Worm (Caenorhabditis elegans) whole organism, young adult: ENCODE measurements around the gene C45G9.12.

ENCODE experiments used
- B0019.2 ChIP-seq: fragments of 200-800 bp; sonication (Bioruptor generic); conservative IDR thresholded peaks from 2 replicates; pipeline ENCODE4 v1.3.6; 2022; ENCODE audit warnings: missing genetic modification reagents, missing genetic modification characterization, missing compliant biosample characterization
- B0035.1 ChIP-seq: sonication (generic microtip); optimal IDR thresholded peaks from 2 replicates; lab custom pipeline; 2016; ENCODE audit warnings: missing genetic modification characterization, mild to moderate bottlenecking, missing compliant biosample characterization, missing genotype, missing genetic modification reagents
- B0261.1 ChIP-seq: sonication (generic microtip); optimal IDR thresholded peaks from 2 replicates; lab custom pipeline; 2016; ENCODE audit warnings: mild to moderate bottlenecking, missing genetic modification characterization, moderate library complexity, missing compliant biosample characterization
- C06A6.2 ChIP-seq: fragments of 200-800 bp; sonication (Bioruptor generic); conservative IDR thresholded peaks from 2 replicates; pipeline ENCODE4 v1.3.6; 2022; ENCODE audit warnings: missing genetic modification characterization, missing compliant biosample characterization
- F10E7.11 ChIP-seq: sonication (generic microtip); optimal IDR thresholded peaks from 2 replicates; lab custom pipeline; 2017; ENCODE audit warnings: mild to moderate bottlenecking, missing genetic modification characterization, moderate library complexity, missing compliant biosample characterization
- F37B4.10 ChIP-seq: fragments of 200-800 bp; sonication (Bioruptor generic); IDR thresholded peaks from 2 replicates; pipeline ENCODE4 v1.3.6; 2022; ENCODE audit warnings: missing genetic modification characterization, missing compliant biosample characterization
- F57A8.1 ChIP-seq: fragments of 200-800 bp; sonication (Bioruptor generic); optimal IDR thresholded peaks from 2 replicates; lab custom pipeline; 2018; ENCODE audit warnings: mild to moderate bottlenecking, missing genetic modification characterization, moderate library complexity, missing compliant biosample characterization
- K12H6.12 ChIP-seq: fragments of 200-800 bp; sonication (Bioruptor generic); optimal IDR thresholded peaks from 2 replicates; lab custom pipeline; 2018; ENCODE audit warnings: mild to moderate bottlenecking, missing genetic modification characterization, missing compliant biosample characterization
- Y53G8AR.9 ChIP-seq: fragments of 200-800 bp; sonication (Bioruptor generic); conservative IDR thresholded peaks from 2 replicates; pipeline ENCODE4 v1.3.6; 2022; ENCODE audit warnings: missing genetic modification reagents, missing genetic modification characterization, missing compliant biosample characterization
- Y79H2A.3 ChIP-seq: fragments of 200-800 bp; sonication (Bioruptor generic); conservative IDR thresholded peaks from 2 replicates; pipeline ENCODE4 v1.3.6; 2022; ENCODE audit warnings: missing genetic modification reagents, missing genetic modification characterization, missing compliant biosample characterization
- ZK185.1 ChIP-seq: sonication (generic microtip); optimal IDR thresholded peaks from 2 replicates; lab custom pipeline; 2016; ENCODE audit warnings: mild to moderate bottlenecking, missing genetic modification characterization, missing compliant biosample characterization; ENCODE audit not compliant: poor library complexity, severe bottlenecking
- aptf-3 ChIP-seq: fragments of 200-800 bp; sonication (Bioruptor generic); IDR thresholded peaks from 2 replicates; pipeline ENCODE4 v1.3.6; 2022; ENCODE audit warnings: missing genetic modification characterization, missing compliant biosample characterization
- atf-7 ChIP-seq: sonication (generic microtip); optimal IDR thresholded peaks from 2 replicates; lab custom pipeline; 2017; ENCODE audit warnings: mild to moderate bottlenecking, missing genetic modification characterization, missing compliant biosample characterization
- athp-1 ChIP-seq: sonication (generic microtip); optimal IDR thresholded peaks from 2 replicates; lab custom pipeline; 2017; ENCODE audit warnings: mild to moderate bottlenecking, missing genetic modification characterization, missing compliant biosample characterization
- bed-1 ChIP-seq: fragments of 200-800 bp; sonication (Bioruptor generic); IDR thresholded peaks from 2 replicates; pipeline ENCODE4 v1.3.6; 2022; ENCODE audit warnings: missing genetic modification reagents, missing genetic modification characterization, missing compliant biosample characterization
- cebp-2 ChIP-seq: fragments of 200-800 bp; sonication (Bioruptor generic); IDR thresholded peaks from 2 replicates; pipeline ENCODE4 v1.3.6; 2022; ENCODE audit warnings: missing genetic modification characterization, missing compliant biosample characterization
- ceh-100 ChIP-seq: fragments of 200-800 bp; sonication (Bioruptor generic); IDR thresholded peaks from 2 replicates; pipeline ENCODE4 v1.3.6; 2022; ENCODE audit warnings: missing genetic modification reagents, missing genetic modification characterization, missing compliant biosample characterization
- ceh-27 ChIP-seq: fragments of 200-800 bp; sonication (Bioruptor generic); optimal IDR thresholded peaks from 2 replicates; lab custom pipeline; 2018; ENCODE audit warnings: mild to moderate bottlenecking, missing genetic modification characterization, moderate library complexity, missing compliant biosample characterization
- efl-1 ChIP-seq: fragments of 150-350 bp; optimal IDR thresholded peaks from 2 replicates; lab custom pipeline; 2014; ENCODE audit warnings: missing biosample characterization, missing genetic modification reagents, missing genetic modification characterization
- ets-4 ChIP-seq: fragments of 200-800 bp; sonication (Bioruptor generic); optimal IDR thresholded peaks from 2 replicates; lab custom pipeline; 2018; ENCODE audit warnings: mild to moderate bottlenecking, missing genetic modification characterization, missing compliant biosample characterization
- fkh-3 ChIP-seq: sonication (generic microtip); optimal IDR thresholded peaks from 2 replicates; lab custom pipeline; 2016; ENCODE audit warnings: mild to moderate bottlenecking, missing genetic modification characterization, missing compliant biosample characterization
- him-1 ChIP-seq: sonication (generic microtip); optimal IDR thresholded peaks from 2 replicates; lab custom pipeline; 2016; ENCODE audit warnings: missing genotype, missing genetic modification reagents, missing genetic modification characterization, missing compliant biosample characterization
- hmg-1.2 ChIP-seq: fragments of 200-800 bp; sonication (Bioruptor generic); IDR thresholded peaks from 2 replicates; pipeline ENCODE4 v1.3.6; 2022; ENCODE audit warnings: missing genetic modification reagents, missing genetic modification characterization, missing compliant biosample characterization
- let-526 ChIP-seq: fragments of 200-800 bp; sonication (Bioruptor generic); IDR thresholded peaks from 2 replicates; pipeline ENCODE4 v1.3.6; 2022; ENCODE audit warnings: missing genetic modification reagents, missing genetic modification characterization, missing compliant biosample characterization
- let-607 ChIP-seq, 2 experiments: fragments of 200-800 bp in 1 of 2; sonication (Bioruptor generic) in 1 of 2; sonication (generic microtip) in 1 of 2; optimal IDR thresholded peaks; 2 replicates each; lab custom pipeline; 2016 to 2018; ENCODE audit warnings: mild to moderate bottlenecking in 2 of 2, missing compliant biosample characterization in 2 of 2, missing genetic modification characterization in 2 of 2, moderate library complexity in 2 of 2, missing genotype in 1 of 2
- lin-26 ChIP-seq: fragments of 200-800 bp; sonication (Bioruptor generic); IDR thresholded peaks from 2 replicates; pipeline ENCODE4 v1.3.6; 2022; ENCODE audit warnings: missing genetic modification reagents, missing genetic modification characterization, missing compliant biosample characterization
- madf-8 ChIP-seq: fragments of 200-800 bp; sonication (Bioruptor generic); conservative IDR thresholded peaks from 2 replicates; pipeline ENCODE4 v1.3.6; 2022; ENCODE audit warnings: missing genetic modification reagents, missing genetic modification characterization, missing compliant biosample characterization
- mcd-1 ChIP-seq: fragments of 200-800 bp; sonication (Bioruptor generic); IDR thresholded peaks from 2 replicates; pipeline ENCODE4 v1.3.6; 2022; ENCODE audit warnings: missing genetic modification reagents, missing genetic modification characterization, missing compliant biosample characterization
- nhr-27 ChIP-seq: fragments of 200-800 bp; sonication (Bioruptor generic); optimal IDR thresholded peaks from 2 replicates; lab custom pipeline; 2018; ENCODE audit warnings: mild to moderate bottlenecking, missing genetic modification characterization, moderate library complexity, missing compliant biosample characterization
- nhr-80 ChIP-seq: sonication (generic microtip); optimal IDR thresholded peaks from 2 replicates; lab custom pipeline; 2016; ENCODE audit warnings: missing genetic modification characterization, missing compliant biosample characterization
- nhr-90 ChIP-seq: sonication (generic microtip); optimal IDR thresholded peaks from 2 replicates; lab custom pipeline; 2016; ENCODE audit warnings: missing genotype, mild to moderate bottlenecking, missing genetic modification characterization, missing compliant biosample characterization
- pbrm-1 ChIP-seq: fragments of 200-800 bp; sonication (Bioruptor generic); IDR thresholded peaks from 2 replicates; pipeline ENCODE4 v1.3.6; 2022; ENCODE audit warnings: missing genetic modification reagents, missing genetic modification characterization, missing compliant biosample characterization
- snpc-3.4 ChIP-seq: sonication (generic microtip); optimal IDR thresholded peaks from 2 replicates; lab custom pipeline; 2017; ENCODE audit warnings: missing genetic modification characterization, mild to moderate bottlenecking, missing compliant biosample characterization, antibody characterized with exemption, moderate library complexity, missing genotype, missing genetic modification reagents
- snpc-4 ChIP-seq, 5 experiments: fragments of 150-350 bp in 1 of 5; sonication (generic microtip) in 4 of 5; optimal IDR thresholded peaks; 2 replicates each; lab custom pipeline; 2014 to 2018; ENCODE audit warnings: missing genetic modification characterization in 5 of 5, missing biosample characterization in 3 of 5, antibody characterized with exemption in 2 of 5, mild to moderate bottlenecking in 2 of 5, missing compliant biosample characterization in 2 of 5, missing genotype in 2 of 5, moderate library complexity in 2 of 5, missing genetic modification reagents in 1 of 5
- sptf-2 ChIP-seq: fragments of 200-800 bp; sonication (Bioruptor generic); optimal IDR thresholded peaks from 2 replicates; lab custom pipeline; 2018; ENCODE audit warnings: mild to moderate bottlenecking, missing genetic modification characterization, missing compliant biosample characterization
- tbx-9 ChIP-seq: sonication (generic microtip); optimal IDR thresholded peaks from 2 replicates; lab custom pipeline; 2016; ENCODE audit warnings: borderline replicate concordance, missing genetic modification characterization, inconsistent platforms, missing compliant biosample characterization
- tlf-1 ChIP-seq: fragments of 200-800 bp; sonication (Bioruptor generic); optimal IDR thresholded peaks from 2 replicates; lab custom pipeline; 2018; ENCODE audit warnings: mild to moderate bottlenecking, missing genetic modification characterization, missing compliant biosample characterization
- unc-62 ChIP-seq: fragments of 150-350 bp; optimal IDR thresholded peaks from 2 replicates; lab custom pipeline; 2014; ENCODE audit warnings: missing biosample characterization, missing genetic modification reagents, missing genetic modification characterization
- zfh-2 ChIP-seq: fragments of 200-800 bp; sonication (Bioruptor generic); conservative IDR thresholded peaks from 2 replicates; pipeline ENCODE4 v1.3.6; 2022; ENCODE audit warnings: missing genetic modification reagents, missing genetic modification characterization, missing compliant biosample characterization
- zim-3 ChIP-seq: sonication (generic microtip); optimal IDR thresholded peaks from 2 replicates; lab custom pipeline; 2017; ENCODE audit warnings: mild to moderate bottlenecking, missing genetic modification characterization, moderate library complexity, missing compliant biosample characterization
- ztf-25 ChIP-seq: fragments of 200-800 bp; sonication (Bioruptor generic); IDR thresholded peaks from 2 replicates; pipeline ENCODE4 v1.3.6; 2022; ENCODE audit warnings: missing genetic modification reagents, missing genetic modification characterization, missing compliant biosample characterization

Gene C45G9.12

ce11 chrIII:5047175-5047574 is 24.2 kb downstream of the C45G9.12 start, which contains the start of gene txbp-3:
txbp-3 (minus strand) TSS chrIII:5047459.
- no peak for TF ChIP-seq cebp-2 (GFP tag; lab: Robert Waterston, UW)
- TF ChIP-seq snpc-4 (GFP tag; optimal IDR thresholded peaks at IDR 0.05; lab: Kevin White, UChicago): no peak
- peak in 1 of 4 experiments; percentile 49 for TF ChIP-seq snpc-4 (tag; optimal IDR thresholded peaks at IDR 0.05; lab: Kevin White, UChicago)
- TF ChIP-seq aptf-3 (GFP tag; lab: Robert Waterston, UW): no peak
- TF ChIP-seq tbx-9: no peak
- TF ChIP-seq ZK185.1 (tag; lab: Kevin White, UChicago): no peak
- TF ChIP-seq B0261.1 (tag; lab: Kevin White, UChicago): no peak
- peak; percentile 20; the same call in 1 of the 2 replicates for TF ChIP-seq hmg-1.2 (GFP tag; lab: Robert Waterston, UW)
- no peak for TF ChIP-seq unc-62 (GFP tag; lab: Kevin White, UChicago)
- no peak for TF ChIP-seq let-526 (GFP tag; lab: Robert Waterston, UW)
- TF ChIP-seq tlf-1 (GFP tag; lab: Kevin White, UChicago): no peak
- TF ChIP-seq nhr-27 (tag; lab: Kevin White, UChicago): no peak
- no peak for TF ChIP-seq C06A6.2
- TF ChIP-seq F10E7.11 (tag; lab: Kevin White, UChicago): no peak
- no peak for TF ChIP-seq pbrm-1
- no peak for TF ChIP-seq B0035.1
- TF ChIP-seq let-607 (tag; optimal IDR thresholded peaks at IDR 0.05; lab: Kevin White, UChicago): no peak
- no peak for TF ChIP-seq B0019.2 (GFP tag; lab: Robert Waterston, UW)
- TF ChIP-seq nhr-80: peak; percentile 90
- no peak for TF ChIP-seq zim-3 (tag; lab: Kevin White, UChicago)
- TF ChIP-seq zfh-2 (GFP tag; lab: Robert Waterston, UW): no peak
- TF ChIP-seq him-1 (tag; lab: Kevin White, UChicago): no peak
- TF ChIP-seq ets-4 (GFP tag; lab: Kevin White, UChicago): peak; percentile 36
- no peak for TF ChIP-seq F57A8.1

- TF ChIP-seq Y79H2A.3 (no peak), atf-7 (tag; lab: Kevin White, UChicago) (no peak), efl-1 (no peak), F37B4.10 (GFP tag; lab: Robert Waterston, UW) (no peak), tlf-1 (GFP tag; lab: Kevin White, UChicago) (no peak), bed-1 (GFP tag; lab: Robert Waterston, UW) (no peak), lin-26 (GFP tag; lab: Robert Waterston, UW) (no peak), ZK185.1 (tag; lab: Kevin White, UChicago) (no peak), let-607 (tag; optimal IDR thresholded peaks at IDR 0.05; lab: Kevin White, UChicago) (no peak)
These were observed 26.7 kb downstream of the C45G9.12 start, which contains the start of gene C45G9.14 for ce11 chrIII:5044709-5045108. C45G9.14 (plus strand) TSS chrIII:5045009.

- TF ChIP-seq athp-1 (tag; lab: Kevin White, UChicago) (no peak), Y53G8AR.9 (GFP tag; lab: Robert Waterston, UW) (no peak), B0261.1 (tag; lab: Kevin White, UChicago) (no peak), fkh-3 (tag; lab: Kevin White, UChicago) (no peak), lin-26 (GFP tag; lab: Robert Waterston, UW) (no peak), sptf-2 (GFP tag; lab: Kevin White, UChicago) (no peak), nhr-80 (no peak), madf-8 (GFP tag; lab: Robert Waterston, UW) (no peak), K12H6.12 (tag; lab: Kevin White, UChicago) (no peak), mcd-1 (no peak), nhr-90 (no peak), snpc-3.4 (tag; lab: Kevin White, UChicago) (no peak), ztf-25 (GFP tag; lab: Robert Waterston, UW) (no peak), ceh-100 (GFP tag; lab: Robert Waterston, UW) (no peak), bed-1 (GFP tag; lab: Robert Waterston, UW) (no peak), ceh-27 (no peak), ets-4 (GFP tag; lab: Kevin White, UChicago) (no peak)
These were observed 29.3 kb downstream of the C45G9.12 start, which contains the start of gene nlp-43 for ce11 chrIII:5042112-5042511. nlp-43 (plus strand) TSS chrIII:5042412.
